Worm (Caenorhabditis elegans) whole organism, L4 larva: ENCODE measurements around the gene D1044.1.

Experiments used
- F37D6.2 ChIP-seq: sonication (generic microtip); optimal IDR thresholded peaks from 2 replicates; lab custom pipeline; 2016; ENCODE audit warnings: mild to moderate bottlenecking, missing genetic modification characterization, missing compliant biosample characterization
- T20F7.1 ChIP-seq: fragments of 200-800 bp; sonication (Bioruptor generic); optimal IDR thresholded peaks from 2 replicates; lab custom pipeline; 2018; ENCODE audit warnings: mild to moderate bottlenecking, missing genetic modification characterization, missing compliant biosample characterization
- aha-1 ChIP-seq: fragments of 150-350 bp; peaks from one replicate; lab custom pipeline; 2014; ENCODE audit warnings: missing biosample characterization, missing genetic modification characterization
- ama-1 ChIP-seq: fragments of 150-350 bp; optimal IDR thresholded peaks from 2 replicates; lab custom pipeline; 2014; ENCODE audit warnings: inconsistent platforms, mixed read lengths
- ceh-20 ChIP-seq: fragments of 200-800 bp; sonication (Bioruptor generic); IDR thresholded peaks from 2 replicates; pipeline ENCODE4 v1.3.6; 2022; ENCODE audit warnings: missing genetic modification reagents, missing genetic modification characterization, missing compliant biosample characterization
- ceh-44 ChIP-seq: fragments of 200-800 bp; sonication (Bioruptor generic); IDR thresholded peaks from 2 replicates; pipeline ENCODE4 v1.3.6; 2022; ENCODE audit warnings: missing genetic modification reagents, missing genetic modification characterization, missing compliant biosample characterization
- cey-2 ChIP-seq: sonication (generic microtip); optimal IDR thresholded peaks from 3 replicates; lab custom pipeline; 2017; ENCODE audit warnings: missing genetic modification characterization, mild to moderate bottlenecking, missing compliant biosample characterization, antibody characterized with exemption, borderline replicate concordance; ENCODE audit not compliant: insufficient read depth
- ctbp-1 ChIP-seq: fragments of 200-800 bp; sonication (Bioruptor generic); IDR thresholded peaks from 2 replicates; pipeline ENCODE4 v1.3.6; 2022; ENCODE audit warnings: missing genetic modification reagents, missing genetic modification characterization, missing compliant biosample characterization
- daf-12 ChIP-seq: fragments of 150-350 bp; optimal IDR thresholded peaks from 2 replicates; lab custom pipeline; 2014; ENCODE audit warnings: missing biosample characterization, missing genetic modification reagents, missing genetic modification characterization
- daf-16 ChIP-seq, 3 experiments: sonication (generic microtip); optimal IDR thresholded peaks; 2 replicates each; lab custom pipeline; 2016 to 2017; ENCODE audit warnings: missing genetic modification characterization in 3 of 3, missing genetic modification reagents in 3 of 3, mild to moderate bottlenecking in 2 of 3, missing compliant biosample characterization in 2 of 3, missing biosample characterization in 1 of 3, moderate library complexity in 1 of 3
- dmd-6 ChIP-seq: fragments of 200-800 bp; sonication (Bioruptor generic); IDR thresholded peaks from 2 replicates; pipeline ENCODE4 v1.3.6; 2022; ENCODE audit warnings: missing genetic modification reagents, missing genetic modification characterization, missing compliant biosample characterization
- dmd-9 ChIP-seq: fragments of 200-800 bp; sonication (Bioruptor generic); IDR thresholded peaks from 2 replicates; pipeline ENCODE4 v1.3.6; 2022; ENCODE audit warnings: missing genetic modification reagents, missing genetic modification characterization, missing compliant biosample characterization
- duxl-1 ChIP-seq: sonication (generic microtip); optimal IDR thresholded peaks from 2 replicates; lab custom pipeline; 2016; ENCODE audit warnings: mild to moderate bottlenecking, missing genetic modification characterization, moderate library complexity, missing compliant biosample characterization; ENCODE audit not compliant: poor library complexity
- dve-1 ChIP-seq: sonication (generic microtip); optimal IDR thresholded peaks from 2 replicates; lab custom pipeline; 2017; ENCODE audit warnings: antibody characterized with exemption, mild to moderate bottlenecking, missing genetic modification characterization, missing compliant biosample characterization; ENCODE audit not compliant: insufficient read depth
- hif-1 ChIP-seq, 2 experiments: sonication (generic microtip); optimal IDR thresholded peaks; 2 replicates each; lab custom pipeline; 2016 to 2017; ENCODE audit warnings: missing compliant biosample characterization in 2 of 2, missing genetic modification characterization in 2 of 2, missing genetic modification reagents in 2 of 2, missing genotype in 2 of 2, mild to moderate bottlenecking in 1 of 2
- hlh-11 ChIP-seq: fragments of 200-800 bp; sonication (Bioruptor generic); optimal IDR thresholded peaks from 2 replicates; lab custom pipeline; 2018; ENCODE audit warnings: mild to moderate bottlenecking, missing genetic modification characterization, missing compliant biosample characterization
- hlh-30 ChIP-seq: sonication (generic microtip); optimal IDR thresholded peaks from 2 replicates; lab custom pipeline; 2017; ENCODE audit warnings: antibody characterized with exemption, mild to moderate bottlenecking, missing genetic modification characterization, missing compliant biosample characterization; ENCODE audit not compliant: insufficient read depth
- lim-7 ChIP-seq: fragments of 200-800 bp; sonication (Bioruptor generic); IDR thresholded peaks from 2 replicates; pipeline ENCODE4 v1.3.6; 2022; ENCODE audit warnings: missing genetic modification characterization, missing compliant biosample characterization
- lsy-2 ChIP-seq, 2 experiments: fragments of 150-350 bp in 1 of 2; sonication (generic microtip) in 1 of 2; optimal IDR thresholded peaks; 2 replicates each; lab custom pipeline; 2014 to 2017; ENCODE audit warnings: missing biosample characterization in 2 of 2, missing genetic modification characterization in 2 of 2
- madf-5 ChIP-seq, 2 experiments: fragments of 200-800 bp; sonication (Bioruptor generic); IDR thresholded peaks; 2 replicates each; pipeline ENCODE4 v1.3.6; 2022; ENCODE audit warnings: missing compliant biosample characterization in 2 of 2, missing genetic modification characterization in 2 of 2
- mdl-1 ChIP-seq, 2 experiments: fragments of 150-350 bp in 1 of 2; sonication (generic microtip) in 1 of 2; optimal IDR thresholded peaks; 2 replicates each; lab custom pipeline; 2014 to 2017; ENCODE audit warnings: missing biosample characterization in 2 of 2, missing genetic modification characterization in 2 of 2
- mep-1 ChIP-seq: fragments of 150-350 bp; sonication (generic microtip); optimal IDR thresholded peaks from 3 replicates; lab custom pipeline; 2014; ENCODE audit warnings: missing biosample characterization, missing genetic modification characterization
- mes-2 ChIP-seq: sonication (generic microtip); optimal IDR thresholded peaks from 2 replicates; lab custom pipeline; 2016; ENCODE audit warnings: missing genotype, mild to moderate bottlenecking, missing genetic modification characterization, missing compliant biosample characterization; ENCODE audit not compliant: poor library complexity, severe bottlenecking
- mxl-3 ChIP-seq: fragments of 200-800 bp; sonication (Bioruptor generic); optimal IDR thresholded peaks from 2 replicates; lab custom pipeline; 2018; ENCODE audit warnings: mild to moderate bottlenecking, missing genetic modification characterization, missing compliant biosample characterization
- nhr-10 ChIP-seq: fragments of 150-350 bp; optimal IDR thresholded peaks from 2 replicates; lab custom pipeline; 2014; ENCODE audit warnings: missing biosample characterization, missing genetic modification characterization
- nhr-102 ChIP-seq: sonication (generic microtip); optimal IDR thresholded peaks from 2 replicates; lab custom pipeline; 2016; ENCODE audit warnings: mild to moderate bottlenecking, missing genetic modification characterization, moderate library complexity, missing compliant biosample characterization
- nhr-11 ChIP-seq: fragments of 150-350 bp; optimal IDR thresholded peaks from 2 replicates; lab custom pipeline; 2014; ENCODE audit warnings: missing biosample characterization, missing genetic modification characterization
- nhr-28 ChIP-seq: fragments of 150-350 bp; optimal IDR thresholded peaks from 2 replicates; lab custom pipeline; 2014; ENCODE audit warnings: missing biosample characterization, missing genetic modification characterization
- nhr-42 ChIP-seq: fragments of 200-800 bp; sonication (Bioruptor generic); IDR thresholded peaks from 2 replicates; pipeline ENCODE4 v1.3.6; 2022; ENCODE audit warnings: missing genetic modification characterization, missing compliant biosample characterization
- nhr-48 ChIP-seq: sonication (generic microtip); optimal IDR thresholded peaks from 2 replicates; lab custom pipeline; 2016; ENCODE audit warnings: mild to moderate bottlenecking, missing genetic modification characterization, missing compliant biosample characterization
- nhr-6 ChIP-seq: fragments of 150-350 bp; optimal IDR thresholded peaks from 2 replicates; lab custom pipeline; 2014; ENCODE audit warnings: missing biosample characterization, missing genetic modification characterization
- nhr-77 ChIP-seq: fragments of 150-350 bp; optimal IDR thresholded peaks from 2 replicates; lab custom pipeline; 2014; ENCODE audit warnings: missing biosample characterization, missing genetic modification characterization
- pqm-1 ChIP-seq: sonication (generic microtip); optimal IDR thresholded peaks from 2 replicates; lab custom pipeline; 2017; ENCODE audit warnings: missing biosample characterization, missing genetic modification characterization
- sdz-12 ChIP-seq: fragments of 200-800 bp; sonication (Bioruptor generic); optimal IDR thresholded peaks from 2 replicates; lab custom pipeline; 2018; ENCODE audit warnings: mild to moderate bottlenecking, missing genetic modification characterization, missing compliant biosample characterization
- skn-1 ChIP-seq: fragments of 150-350 bp; optimal IDR thresholded peaks from 2 replicates; lab custom pipeline; 2014; ENCODE audit warnings: missing biosample characterization, missing genetic modification characterization
- snpc-1.2 ChIP-seq: fragments of 200-800 bp; sonication (Bioruptor generic); IDR thresholded peaks from 2 replicates; pipeline ENCODE4 v1.3.6; 2022; ENCODE audit warnings: missing genetic modification reagents, missing genetic modification characterization, missing compliant biosample characterization
- spr-1 ChIP-seq: sonication (generic microtip); optimal IDR thresholded peaks from 2 replicates; lab custom pipeline; 2016; ENCODE audit warnings: mild to moderate bottlenecking, missing genetic modification characterization, missing compliant biosample characterization
- tag-97 ChIP-seq: fragments of 200-800 bp; sonication (Bioruptor generic); IDR thresholded peaks from 2 replicates; pipeline ENCODE4 v1.3.6; 2022; ENCODE audit warnings: missing genetic modification characterization, missing compliant biosample characterization
- tra-1 ChIP-seq: fragments of 200-800 bp; sonication (Bioruptor generic); IDR thresholded peaks from 2 replicates; pipeline ENCODE4 v1.3.6; 2022; ENCODE audit warnings: missing genetic modification reagents, missing genetic modification characterization, missing compliant biosample characterization
- unc-62 ChIP-seq, 3 experiments: fragments of 150-350 bp in 1 of 3; sonication (generic microtip); optimal IDR thresholded peaks in 2 of 3; peaks in 1 of 3; 1 replicate in 1 of 3; 2 replicates in 2 of 3; lab custom pipeline; 2014 to 2017; ENCODE audit warnings: missing biosample characterization in 3 of 3, missing genetic modification characterization in 3 of 3, missing genetic modification reagents in 3 of 3, missing genotype in 1 of 3
- zip-11 ChIP-seq: fragments of 200-800 bp; sonication (Bioruptor generic); IDR thresholded peaks from 2 replicates; pipeline ENCODE4 v1.3.6; 2022; ENCODE audit warnings: missing genetic modification characterization, missing compliant biosample characterization
- zip-2 ChIP-seq: fragments of 150-350 bp; optimal IDR thresholded peaks from 2 replicates; lab custom pipeline; 2014; ENCODE audit warnings: missing biosample characterization, missing genetic modification characterization
- ztf-7 ChIP-seq: fragments of 150-350 bp; optimal IDR thresholded peaks from 2 replicates; lab custom pipeline; 2014; ENCODE audit warnings: missing biosample characterization, missing genetic modification characterization

D1044.1 gene

ce11 chrIII:5550844-5551243 is 6.7 kb downstream of the D1044.1 start (continued):
- TF ChIP-seq zip-2 (tag; lab: Kevin White, UChicago) (no peak), mxl-3 (GFP tag; lab: Kevin White, UChicago) (no peak), snpc-1.2 (GFP tag; lab: Robert Waterston, UW) (0 out of 2 replicates have a peak, but pooled peaks have one; percentile 28), sdz-12 (GFP tag; lab: Kevin White, UChicago) (peak; percentile 74), ceh-44 (GFP tag; lab: Robert Waterston, UW) (no peak), F37D6.2 (tag; lab: Kevin White, UChicago) (no peak)

ce11 chrIII:5552072-5552667 is 8.1 kb downstream of the D1044.1 start, which contains the start of gene F09F7.6:
F09F7.6 (minus strand) TSS chrIII:5552135.
- TF ChIP-seq daf-12 (tag; lab: Kevin White, UChicago), result no peak
- TF ChIP-seq ceh-20 (GFP tag; lab: Robert Waterston, UW), result peak; percentile 59; the same call in 1 of the 2 replicates
- TF ChIP-seq hlh-11 (tag; lab: Kevin White, UChicago), result peak; percentile 94
- TF ChIP-seq nhr-10 (tag; lab: Kevin White, UChicago), result peak; percentile 2
- peak; percentile 13 for TF ChIP-seq ztf-7 (tag; lab: Kevin White, UChicago)
- peak in 1 of 2 experiments; percentile 49 for TF ChIP-seq hif-1 (tag; optimal IDR thresholded peaks at IDR 0.05; lab: Kevin White, UChicago)
- peak; percentile 77 to 80 for TF ChIP-seq daf-16 (GFP tag; optimal IDR thresholded peaks at IDR 0.05; lab: Kevin White, UChicago)
- TF ChIP-seq daf-16 (tag; optimal IDR thresholded peaks at IDR 0.05; lab: Kevin White, UChicago), result peak; percentile 93
- TF ChIP-seq duxl-1 (tag; lab: Kevin White, UChicago), result no peak
- no peak for TF ChIP-seq madf-5 (GFP tag; IDR thresholded peaks at IDR 0.05; lab: Robert Waterston, UW)
- peak; percentile 89 for TF ChIP-seq aha-1
- no peak for TF ChIP-seq ceh-44 (GFP tag; lab: Robert Waterston, UW)
- TF ChIP-seq nhr-6 (tag; lab: Kevin White, UChicago), result peak; percentile 38
- TF ChIP-seq tra-1, result peak; percentile 74
- peak; percentile 33 for TF ChIP-seq nhr-48 (tag; lab: Kevin White, UChicago)
- TF ChIP-seq zip-11 (GFP tag; lab: Robert Waterston, UW), result no peak
- peak; percentile 71 for TF ChIP-seq mep-1 (tag; lab: Kevin White, UChicago)
- TF ChIP-seq dve-1 (tag; lab: Kevin White, UChicago), result peak; percentile 96
- TF ChIP-seq mdl-1 (tag; optimal IDR thresholded peaks at IDR 0.05; lab: Kevin White, UChicago), result peak; percentile 82 to 94
- no peak for TF ChIP-seq ctbp-1 (GFP tag; lab: Robert Waterston, UW)
- no peak for TF ChIP-seq dmd-9
- no peak for TF ChIP-seq nhr-42 (GFP tag; lab: Robert Waterston, UW)
- TF ChIP-seq tag-97 (GFP tag; lab: Robert Waterston, UW), result no peak
- TF ChIP-seq pqm-1 (tag; lab: Kevin White, UChicago), result no peak
- no peak for TF ChIP-seq cey-2 (tag; lab: Kevin White, UChicago)
- peak; percentile 92 for TF ChIP-seq hlh-30 (tag; lab: Kevin White, UChicago)
- TF ChIP-seq lsy-2 (tag; optimal IDR thresholded peaks at IDR 0.05; lab: Kevin White, UChicago), result peak in 1 of 2 experiments; percentile 69
- peak; percentile 21 for TF ChIP-seq mes-2 (tag; lab: Kevin White, UChicago)
- peak; percentile 82 for TF ChIP-seq nhr-28 (tag; lab: Kevin White, UChicago)
- peak; percentile 81 for TF ChIP-seq dmd-6
- no peak for TF ChIP-seq spr-1 (tag; lab: Kevin White, UChicago)
- peak; percentile 24 for TF ChIP-seq nhr-102 (tag; lab: Kevin White, UChicago)
- TF ChIP-seq T20F7.1 (GFP tag; lab: Kevin White, UChicago), result peak; percentile 9
- peak; percentile 92 for TF ChIP-seq ama-1 (lab: Kevin White, UChicago)
- TF ChIP-seq nhr-11 (tag; lab: Kevin White, UChicago), result peak; percentile 67
- TF ChIP-seq snpc-1.2 (GFP tag; lab: Robert Waterston, UW), result no peak
- TF ChIP-seq mxl-3 (GFP tag; lab: Kevin White, UChicago), result peak; percentile 68
- no peak for TF ChIP-seq skn-1 (tag; lab: Kevin White, UChicago)
- TF ChIP-seq unc-62 (GFP tag; optimal IDR thresholded peaks at IDR 0.05 in 1 of 2; lab: Kevin White, UChicago), result peak in 1 of 2 experiments; percentile 96
- no peak for TF ChIP-seq unc-62 (tag; optimal IDR thresholded peaks at IDR 0.05; lab: Kevin White, UChicago)
- TF ChIP-seq nhr-77 (tag; lab: Kevin White, UChicago), result peak; percentile 84
- no peak for TF ChIP-seq lim-7 (GFP tag; lab: Robert Waterston, UW)
